Worm (Caenorhabditis elegans) whole organism, young adult: Measurements from ENCODE around the gene ndua-1.

Source experiments
- B0019.2 ChIP-seq: fragments of 200-800 bp; sonication (Bioruptor generic); conservative IDR thresholded peaks from 2 replicates; pipeline ENCODE4 v1.3.6; 2022; ENCODE audit warnings: missing genetic modification reagents, missing genetic modification characterization, missing compliant biosample characterization
- B0336.3 ChIP-seq: fragments of 200-800 bp; sonication (Bioruptor generic); IDR thresholded peaks from 2 replicates; pipeline ENCODE4 v1.3.6; 2022; ENCODE audit warnings: missing genetic modification characterization, missing compliant biosample characterization
- F10E7.11 ChIP-seq: sonication (generic microtip); optimal IDR thresholded peaks from 2 replicates; lab custom pipeline; 2017; ENCODE audit warnings: mild to moderate bottlenecking, missing genetic modification characterization, moderate library complexity, missing compliant biosample characterization
- F22D6.2 ChIP-seq: sonication (generic microtip); optimal IDR thresholded peaks from 2 replicates; lab custom pipeline; 2016; ENCODE audit warnings: mild to moderate bottlenecking, missing genetic modification characterization, missing compliant biosample characterization
- F33H1.4 ChIP-seq: fragments of 200-800 bp; sonication (Bioruptor generic); IDR thresholded peaks from 2 replicates; pipeline ENCODE4 v1.3.6; 2022; ENCODE audit warnings: missing genetic modification reagents, missing genetic modification characterization, missing compliant biosample characterization
- F49E8.2 ChIP-seq: sonication (generic microtip); optimal IDR thresholded peaks from 3 replicates; lab custom pipeline; 2017; ENCODE audit warnings: missing genetic modification characterization, mild to moderate bottlenecking, missing compliant biosample characterization, antibody characterized with exemption, moderate library complexity; ENCODE audit not compliant: insufficient read depth
- K11D2.4 ChIP-seq: fragments of 200-800 bp; sonication (Bioruptor generic); IDR thresholded peaks from 2 replicates; pipeline ENCODE4 v1.3.6; 2022; ENCODE audit warnings: missing genetic modification reagents, missing genetic modification characterization, missing compliant biosample characterization
- Y53G8AR.9 ChIP-seq: fragments of 200-800 bp; sonication (Bioruptor generic); conservative IDR thresholded peaks from 2 replicates; pipeline ENCODE4 v1.3.6; 2022; ENCODE audit warnings: missing genetic modification reagents, missing genetic modification characterization, missing compliant biosample characterization
- Y79H2A.3 ChIP-seq: fragments of 200-800 bp; sonication (Bioruptor generic); conservative IDR thresholded peaks from 2 replicates; pipeline ENCODE4 v1.3.6; 2022; ENCODE audit warnings: missing genetic modification reagents, missing genetic modification characterization, missing compliant biosample characterization
- akir-1 ChIP-seq: fragments of 200-800 bp; sonication (Bioruptor generic); optimal IDR thresholded peaks from 2 replicates; lab custom pipeline; 2018; ENCODE audit warnings: mild to moderate bottlenecking, missing genetic modification characterization, moderate library complexity, missing compliant biosample characterization
- ama-1 ChIP-seq, 3 experiments: fragments of 150-350 bp in 1 of 3; sonication (generic microtip) in 2 of 3; optimal IDR thresholded peaks; 2 replicates each; lab custom pipeline; 2014 to 2018; ENCODE audit warnings: missing biosample characterization in 2 of 3, missing genetic modification characterization in 2 of 3, missing genetic modification reagents in 2 of 3
- attf-5 ChIP-seq: fragments of 200-800 bp; sonication (Bioruptor generic); optimal IDR thresholded peaks from 2 replicates; lab custom pipeline; 2018; ENCODE audit warnings: mild to moderate bottlenecking, missing genetic modification characterization, missing compliant biosample characterization
- bed-1 ChIP-seq: fragments of 200-800 bp; sonication (Bioruptor generic); IDR thresholded peaks from 2 replicates; pipeline ENCODE4 v1.3.6; 2022; ENCODE audit warnings: missing genetic modification reagents, missing genetic modification characterization, missing compliant biosample characterization
- bed-2 ChIP-seq: fragments of 200-800 bp; sonication (Bioruptor generic); IDR thresholded peaks from 2 replicates; pipeline ENCODE4 v1.3.6; 2022; ENCODE audit warnings: missing genetic modification reagents, missing genetic modification characterization, missing compliant biosample characterization
- ceh-27 ChIP-seq: fragments of 200-800 bp; sonication (Bioruptor generic); optimal IDR thresholded peaks from 2 replicates; lab custom pipeline; 2018; ENCODE audit warnings: mild to moderate bottlenecking, missing genetic modification characterization, moderate library complexity, missing compliant biosample characterization
- ceh-58 ChIP-seq: fragments of 200-800 bp; sonication (Bioruptor generic); IDR thresholded peaks from 2 replicates; pipeline ENCODE4 v1.3.6; 2022; ENCODE audit warnings: missing genetic modification characterization, missing compliant biosample characterization
- ceh-79 ChIP-seq: sonication (generic microtip); optimal IDR thresholded peaks from 2 replicates; lab custom pipeline; 2017; ENCODE audit warnings: mild to moderate bottlenecking, missing genetic modification characterization, missing compliant biosample characterization
- dox-1 ChIP-seq: fragments of 200-800 bp; sonication (Bioruptor generic); IDR thresholded peaks from 2 replicates; pipeline ENCODE4 v1.3.6; 2022; ENCODE audit warnings: missing genetic modification reagents, missing genetic modification characterization, missing compliant biosample characterization
- egl-44 ChIP-seq: fragments of 200-800 bp; sonication (Bioruptor generic); IDR thresholded peaks from 2 replicates; pipeline ENCODE4 v1.3.6; 2022; ENCODE audit warnings: missing genetic modification reagents, missing genetic modification characterization, missing compliant biosample characterization
- ekl-4 ChIP-seq: fragments of 200-800 bp; sonication (Bioruptor generic); IDR thresholded peaks from 2 replicates; pipeline ENCODE4 v1.3.6; 2022; ENCODE audit warnings: missing genetic modification reagents, missing genetic modification characterization, missing compliant biosample characterization
- hlh-12 ChIP-seq: sonication (generic microtip); optimal IDR thresholded peaks from 2 replicates; lab custom pipeline; 2016; ENCODE audit warnings: missing genetic modification characterization, missing compliant biosample characterization
- hmg-1.2 ChIP-seq: fragments of 200-800 bp; sonication (Bioruptor generic); IDR thresholded peaks from 2 replicates; pipeline ENCODE4 v1.3.6; 2022; ENCODE audit warnings: missing genetic modification reagents, missing genetic modification characterization, missing compliant biosample characterization
- lin-35 ChIP-seq, 3 experiments: fragments of 150-350 bp in 2 of 3; sonication (generic microtip) in 1 of 3; optimal IDR thresholded peaks; 2 replicates each; lab custom pipeline; 2014 to 2018; ENCODE audit warnings: missing biosample characterization in 3 of 3, missing genetic modification characterization in 3 of 3, missing genetic modification reagents in 3 of 3
- madf-3 ChIP-seq: fragments of 200-800 bp; sonication (Bioruptor generic); IDR thresholded peaks from 2 replicates; pipeline ENCODE4 v1.3.6; 2022; ENCODE audit warnings: missing genetic modification reagents, missing genetic modification characterization, missing compliant biosample characterization
- mes-4 ChIP-seq: sonication (generic microtip); optimal IDR thresholded peaks from 2 replicates; lab custom pipeline; 2016; ENCODE audit warnings: missing genotype, missing genetic modification characterization, missing compliant biosample characterization
- nhr-80 ChIP-seq: sonication (generic microtip); optimal IDR thresholded peaks from 2 replicates; lab custom pipeline; 2016; ENCODE audit warnings: missing genetic modification characterization, missing compliant biosample characterization
- pha-4 ChIP-seq: fragments of 150-350 bp; sonication (generic microtip); optimal IDR thresholded peaks from 2 replicates; lab custom pipeline; 2014; ENCODE audit warnings: missing biosample characterization, missing genetic modification reagents, missing genetic modification characterization
- rec-8 ChIP-seq, 2 experiments: sonication (generic microtip); optimal IDR thresholded peaks; 2 replicates each; lab custom pipeline; 2016; ENCODE audit warnings: mild to moderate bottlenecking in 2 of 2, missing genetic modification characterization in 2 of 2, missing genetic modification reagents in 2 of 2, missing genotype in 2 of 2, missing biosample characterization in 1 of 2, missing compliant biosample characterization in 1 of 2, moderate library complexity in 1 of 2
- rpc-1 ChIP-seq, 2 experiments: fragments of 150-350 bp in 1 of 2; sonication (generic microtip) in 1 of 2; optimal IDR thresholded peaks; 2 replicates each; lab custom pipeline; 2014 to 2018; ENCODE audit warnings: missing biosample characterization in 1 of 2, missing genetic modification characterization in 1 of 2, missing genetic modification reagents in 1 of 2, missing genotype in 1 of 2
- sea-2 ChIP-seq: fragments of 200-800 bp; sonication (Bioruptor generic); IDR thresholded peaks from 2 replicates; pipeline ENCODE4 v1.3.6; 2022; ENCODE audit warnings: missing genetic modification characterization, missing compliant biosample characterization
- snpc-1.1 ChIP-seq: sonication (generic microtip); optimal IDR thresholded peaks from 2 replicates; lab custom pipeline; 2017; ENCODE audit warnings: missing genetic modification characterization, mild to moderate bottlenecking, missing compliant biosample characterization, antibody characterized with exemption, moderate library complexity, missing genotype, missing genetic modification reagents; ENCODE audit not compliant: insufficient read depth
- unc-130 ChIP-seq: sonication (generic microtip); optimal IDR thresholded peaks from 2 replicates; lab custom pipeline; 2016; ENCODE audit warnings: missing genetic modification reagents, missing genetic modification characterization, missing compliant biosample characterization
- zfh-2 ChIP-seq: fragments of 200-800 bp; sonication (Bioruptor generic); conservative IDR thresholded peaks from 2 replicates; pipeline ENCODE4 v1.3.6; 2022; ENCODE audit warnings: missing genetic modification reagents, missing genetic modification characterization, missing compliant biosample characterization
- ztf-18 ChIP-seq: sonication (generic microtip); optimal IDR thresholded peaks from 2 replicates; lab custom pipeline; 2016; ENCODE audit warnings: missing genotype, mild to moderate bottlenecking, missing genetic modification characterization, missing compliant biosample characterization
- ztf-3 ChIP-seq: fragments of 200-800 bp; sonication (Bioruptor generic); optimal IDR thresholded peaks from 2 replicates; lab custom pipeline; 2018; ENCODE audit warnings: mild to moderate bottlenecking, missing genetic modification characterization, missing compliant biosample characterization

ndua-1 gene

DNA sequence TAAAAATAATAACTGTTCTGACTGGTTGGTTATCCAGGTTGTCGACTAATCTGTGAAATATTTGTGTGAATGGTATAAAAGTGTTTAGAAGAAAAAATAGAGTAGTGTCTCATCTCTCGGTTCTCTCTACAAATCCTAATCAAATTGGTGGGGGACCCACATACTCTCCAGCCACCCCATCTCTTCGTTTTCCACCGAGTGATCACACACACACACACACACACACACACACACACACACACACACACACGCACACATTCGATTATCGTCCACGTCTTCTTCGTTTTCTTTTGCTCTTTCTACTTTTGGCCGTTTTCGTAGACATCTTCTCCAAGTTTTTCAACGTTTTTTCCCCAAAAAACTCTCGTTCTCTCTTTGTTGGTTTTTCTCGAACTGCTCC is 21.4 kb upstream of the ndua-1 start:
- TF ChIP-seq B0019.2 (GFP tag; lab: Robert Waterston, UW): no peak
- peak; percentile 55 for TF ChIP-seq ztf-3
- no peak for TF ChIP-seq ztf-18 (tag; lab: Kevin White, UChicago)
- TF ChIP-seq F10E7.11 (tag; lab: Kevin White, UChicago): no peak
- TF ChIP-seq pha-4 (tag; lab: Kevin White, UChicago): no peak
- TF ChIP-seq attf-5 (GFP tag; lab: Kevin White, UChicago): no peak

DNA sequence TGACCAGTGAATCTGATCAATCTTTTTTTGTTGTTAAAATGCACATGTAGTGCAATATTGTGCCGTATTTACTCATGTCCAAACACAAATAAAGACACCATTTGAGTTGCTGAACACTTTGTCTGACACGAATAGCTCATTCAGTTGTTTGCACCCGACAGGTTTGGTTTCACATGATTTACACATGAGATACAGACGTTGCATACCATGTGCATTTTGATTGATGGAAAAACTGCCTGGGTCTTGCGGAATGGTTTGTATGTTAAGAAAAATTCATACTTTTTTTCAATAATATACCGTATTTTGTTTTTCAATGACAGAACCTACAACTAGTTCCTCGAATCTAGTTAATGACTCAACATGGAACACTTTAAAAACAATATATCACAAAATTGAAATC is 19.5 kb upstream of the ndua-1 start:
- no peak for TF ChIP-seq ama-1 (optimal IDR thresholded peaks at IDR 0.05; lab: Kevin White, UChicago)
- no peak for TF ChIP-seq ama-1 (GFP tag; optimal IDR thresholded peaks at IDR 0.05; lab: Kevin White, UChicago)
- no peak for TF ChIP-seq snpc-1.1 (tag; lab: Kevin White, UChicago)
- TF ChIP-seq akir-1 (GFP tag; lab: Kevin White, UChicago): no peak
- TF ChIP-seq hlh-12 (tag; lab: Kevin White, UChicago): no peak
- TF ChIP-seq ceh-58: no peak
- TF ChIP-seq egl-44: no peak
- TF ChIP-seq unc-130 (GFP tag; lab: Kevin White, UChicago): no peak
- TF ChIP-seq bed-1 (GFP tag; lab: Robert Waterston, UW): no peak
- TF ChIP-seq Y53G8AR.9 (GFP tag; lab: Robert Waterston, UW): no peak
- TF ChIP-seq F33H1.4 (GFP tag; lab: Robert Waterston, UW): no peak

DNA sequence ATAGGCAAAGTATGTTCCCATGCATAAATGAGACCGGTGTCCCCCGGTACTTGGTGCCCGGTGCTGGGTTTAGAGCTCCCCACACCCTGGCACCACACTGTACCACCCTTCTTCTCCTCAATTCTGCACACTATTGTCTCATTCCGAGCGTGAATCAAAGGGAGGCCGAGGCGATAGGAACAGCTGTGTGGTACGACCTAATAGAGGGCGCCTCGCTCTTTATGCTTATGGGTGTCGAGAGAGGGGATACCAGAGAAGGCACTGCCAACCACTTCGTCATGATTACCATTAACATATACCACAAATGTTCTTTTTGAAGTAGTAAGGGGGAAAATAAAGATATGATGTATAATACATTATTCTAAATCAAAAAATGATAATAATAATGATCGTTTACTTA is 18.9 kb upstream of the ndua-1 start:
- TF ChIP-seq F49E8.2 (tag; lab: Kevin White, UChicago): no peak
- TF ChIP-seq sea-2 (GFP tag; lab: Robert Waterston, UW): 0 out of 2 replicates have a peak, but pooled peaks have one; percentile 56

DNA sequence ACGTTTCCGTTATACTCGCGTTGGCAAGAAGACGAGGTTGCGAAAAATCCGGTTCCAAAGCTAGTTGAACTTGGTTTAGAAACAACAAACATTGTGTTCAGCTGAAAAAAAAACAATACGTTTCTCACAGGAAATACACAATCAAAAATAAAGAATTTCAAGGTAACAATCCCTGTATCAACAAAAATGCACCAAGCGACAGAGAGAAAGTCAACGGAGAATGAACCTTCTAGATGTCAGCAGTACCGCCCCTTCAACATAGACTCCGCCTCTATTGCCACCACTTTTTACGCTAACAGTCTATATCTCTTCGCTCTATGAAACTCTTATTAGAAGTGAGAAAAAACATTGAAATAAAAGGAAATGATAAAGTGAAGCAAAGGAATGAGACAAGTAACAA is 16.6 kb upstream of the ndua-1 start, which contains the start of gene F31D4.8:
Gene F31D4.8, minus strand, starts transcription at position 101 of the 400 bp plus-strand sequence.
- TF ChIP-seq bed-2 (GFP tag; lab: Robert Waterston, UW) (no peak), lin-35 (GFP tag; optimal IDR thresholded peaks at IDR 0.05; lab: Kevin White, UChicago) (no peak), hlh-12 (tag; lab: Kevin White, UChicago) (no peak), mes-4 (tag; lab: Kevin White, UChicago) (no peak), ekl-4 (GFP tag; lab: Robert Waterston, UW) (no peak), K11D2.4 (GFP tag; lab: Robert Waterston, UW) (no peak)

DNA sequence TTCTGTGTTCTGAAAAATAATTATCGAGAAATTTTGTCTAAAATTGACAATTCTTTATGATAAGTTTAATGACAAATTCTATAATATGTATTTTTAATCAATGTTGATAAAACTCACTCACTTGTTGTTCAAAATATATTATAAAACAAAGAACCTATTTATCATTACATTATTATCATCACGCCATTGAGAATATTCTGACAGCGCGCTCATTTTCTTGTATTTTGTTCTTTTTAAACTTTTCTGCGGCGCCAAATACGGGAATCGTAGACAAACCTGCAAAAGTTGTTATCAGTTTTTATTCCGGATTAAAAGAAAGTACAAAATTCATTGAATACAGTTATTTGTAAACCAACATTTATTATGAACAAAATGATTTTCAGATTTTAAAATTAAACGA is 14.7 kb upstream of the ndua-1 start:
- TF ChIP-seq nhr-80 (tag; lab: Kevin White, UChicago) (peak; percentile 51), zfh-2 (GFP tag; lab: Robert Waterston, UW) (no peak)

DNA sequence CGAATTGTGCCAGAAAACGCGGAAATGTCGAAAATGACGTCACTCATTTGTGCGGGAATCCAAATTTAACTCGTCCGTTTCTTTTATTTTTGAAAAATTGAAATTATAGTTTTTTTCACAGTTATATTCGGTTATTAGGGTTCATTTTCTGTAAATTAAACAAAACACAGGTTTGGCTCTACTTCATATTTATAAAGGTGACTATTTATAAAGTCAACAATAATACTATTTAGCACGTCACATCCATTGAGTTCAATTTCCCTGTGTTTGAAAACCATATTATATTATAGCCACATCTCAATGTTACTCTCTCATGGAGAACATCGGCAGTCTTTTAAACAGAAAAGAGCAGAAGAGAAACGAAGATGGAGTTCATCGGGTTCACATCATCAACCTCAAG is 11.0 kb upstream of the ndua-1 start, which contains the start of gene twk-35:
Gene twk-35, plus strand, starts transcription at position 301 of the 400 bp plus-strand sequence.
- TF ChIP-seq Y79H2A.3 (GFP tag; lab: Robert Waterston, UW) (no peak), bed-2 (GFP tag; lab: Robert Waterston, UW) (no peak), rpc-1 (optimal IDR thresholded peaks at IDR 0.05; lab: Kevin White, UChicago) (no peak), rpc-1 (tag; optimal IDR thresholded peaks at IDR 0.05; lab: Kevin White, UChicago) (no peak), dox-1 (GFP tag; lab: Robert Waterston, UW) (no peak), sea-2 (GFP tag; lab: Robert Waterston, UW) (no peak), K11D2.4 (GFP tag; lab: Robert Waterston, UW) (no peak), ceh-79 (tag; lab: Kevin White, UChicago) (no peak), madf-3 (GFP tag; lab: Robert Waterston, UW) (no peak), rec-8 (tag; optimal IDR thresholded peaks at IDR 0.05; lab: Kevin White, UChicago) (no peak), B0336.3 (GFP tag; lab: Robert Waterston, UW) (no peak), attf-5 (GFP tag; lab: Kevin White, UChicago) (no peak), hmg-1.2 (no peak), hlh-12 (tag; lab: Kevin White, UChicago) (no peak), F22D6.2 (tag; lab: Kevin White, UChicago) (no peak), ceh-27 (GFP tag; lab: Kevin White, UChicago) (no peak)
